Fruit fly (Drosophila melanogaster): Measurements from ENCODE around the gene snk.

Gene snk

dm6 chr3R:13078263-13078662 is 35.7 kb upstream of the snk start:
- TF ChIP-seq tai (GFP tag; optimal IDR thresholded peaks at IDR 0.05) = peak; percentile 21
- no peak for TF ChIP-seq Abd-B (GFP tag; optimal IDR thresholded peaks at IDR 0.05)
- TF ChIP-seq dsf (GFP tag; optimal IDR thresholded peaks at IDR 0.05; ENCODE audit: borderline replicate concordance) = no peak
- peak in 1 of 2 experiments; percentile 10 for TF ChIP-seq foxo (GFP tag; optimal IDR thresholded peaks at IDR 0.05)
- peak; percentile 96 for TF ChIP-seq Myc (optimal IDR thresholded peaks at IDR 0.05)
- TF ChIP-seq HLH106 (tag; optimal IDR thresholded peaks at IDR 0.05) = peak; percentile 19
- TF ChIP-seq brk (GFP tag; optimal IDR thresholded peaks at IDR 0.05) = peak; percentile 60
- TF ChIP-seq CrebA (GFP tag; optimal IDR thresholded peaks at IDR 0.05; ENCODE audit: borderline replicate concordance) = no peak

- TF ChIP-seq Dfd (GFP tag; optimal IDR thresholded peaks at IDR 0.05) (peak; percentile 31), lola (GFP tag; optimal IDR thresholded peaks at IDR 0.05) (no peak)
These were observed 34.7 kb upstream of the snk start for dm6 chr3R:13077262-13077661.

dm6 chr3R:13075728-13076127 is 33.2 kb upstream of the snk start:
- no peak for TF ChIP-seq foxo (GFP tag; optimal IDR thresholded peaks at IDR 0.05)
- TF ChIP-seq sage (GFP tag; optimal IDR thresholded peaks at IDR 0.05) = no peak
- no peak for TF ChIP-seq Abd-B (GFP tag; optimal IDR thresholded peaks at IDR 0.05)
- TF ChIP-seq jim (GFP tag; optimal IDR thresholded peaks at IDR 0.05) = no peak
- no peak for TF ChIP-seq Jra (GFP tag; optimal IDR thresholded peaks at IDR 0.05)
- TF ChIP-seq ey (GFP tag; optimal IDR thresholded peaks at IDR 0.05) = no peak
- TF ChIP-seq CrebA (GFP tag; optimal IDR thresholded peaks at IDR 0.05; ENCODE audit: borderline replicate concordance) = no peak
- TF ChIP-seq Mio (GFP tag; optimal IDR thresholded peaks at IDR 0.05) = no peak
- no peak for TF ChIP-seq dl (GFP tag; optimal IDR thresholded peaks at IDR 0.05; ENCODE audit: insufficient read depth in 1 of 2, partially characterized antibody in 2 of 2)
- no peak for TF ChIP-seq brk (GFP tag; optimal IDR thresholded peaks at IDR 0.05)
- no peak for TF ChIP-seq HLH106 (tag; optimal IDR thresholded peaks at IDR 0.05)
- TF ChIP-seq fru (GFP tag; optimal IDR thresholded peaks at IDR 0.05) = no peak
- TF ChIP-seq GATAd (GFP tag; optimal IDR thresholded peaks at IDR 0.05) = no peak
- TF ChIP-seq pan (optimal IDR thresholded peaks at IDR 0.05) = no peak
- TF ChIP-seq Hnf4 (GFP tag; optimal IDR thresholded peaks at IDR 0.05) = no peak

- TF ChIP-seq CG9705 (GFP tag; optimal IDR thresholded peaks at IDR 0.05) (no peak), Hnf4 (GFP tag; optimal IDR thresholded peaks at IDR 0.05) (no peak), Sp1 (GFP tag; optimal IDR thresholded peaks at IDR 0.05) (no peak), Dfd (GFP tag; optimal IDR thresholded peaks at IDR 0.05) (no peak), Hr78 (GFP tag; optimal IDR thresholded peaks at IDR 0.05) (no peak), brk (GFP tag; optimal IDR thresholded peaks at IDR 0.05) (no peak), rgr (GFP tag; optimal IDR thresholded peaks at IDR 0.05) (no peak), Rel (GFP tag; optimal IDR thresholded peaks at IDR 0.05) (no peak), Rel (tag; optimal IDR thresholded peaks at IDR 0.05) (no peak)
These were observed 32.0 kb upstream of the snk start for dm6 chr3R:13074588-13074987.

- TF ChIP-seq sage (GFP tag; optimal IDR thresholded peaks at IDR 0.05) (no peak), sv (GFP tag; optimal IDR thresholded peaks at IDR 0.05) (no peak), Hr83 (GFP tag; optimal IDR thresholded peaks at IDR 0.05; ENCODE audit: poor library complexity, severe bottlenecking) (no peak), dsf (GFP tag; optimal IDR thresholded peaks at IDR 0.05; ENCODE audit: borderline replicate concordance) (no peak)
These were observed 30.6 kb upstream of the snk start for dm6 chr3R:13073174-13073573.

- TF ChIP-seq OdsH (GFP tag; optimal IDR thresholded peaks at IDR 0.05) (no peak), br (GFP tag; optimal IDR thresholded peaks at IDR 0.05) (no peak), jim (GFP tag; optimal IDR thresholded peaks at IDR 0.05) (no peak), foxo (GFP tag; optimal IDR thresholded peaks at IDR 0.05) (no peak), Hnf4 (GFP tag; optimal IDR thresholded peaks at IDR 0.05) (no peak)
These were observed 29.5 kb upstream of the snk start for dm6 chr3R:13072052-13072451.

Measured in whole organism, wandering third instar larva.